Fruit fly (Drosophila melanogaster) whole organism, prepupa: ENCODE measurements around the gene PGRP-LE.
A peak's percentile ranks its signal among the peaks of the same experiment; 100 is the strongest.

Experiments
- Blimp-1 ChIP-seq: fragments of 200-800 bp; sonication (Bioruptor generic); optimal IDR thresholded peaks from 3 replicates; lab custom pipeline; 2017; ENCODE audit warnings: missing biosample characterization, missing genetic modification characterization, mild to moderate bottlenecking, moderate library complexity, missing genetic modification reagents
- CG11762 ChIP-seq: fragments of 200-800 bp; sonication (Bioruptor generic); optimal IDR thresholded peaks from 3 replicates; lab custom pipeline; 2016; ENCODE audit warnings: missing biosample characterization, missing genetic modification characterization; ENCODE audit not compliant: insufficient read depth
- CG1621 ChIP-seq: fragments of 200-800 bp; sonication (Bioruptor generic); optimal IDR thresholded peaks from 3 replicates; lab custom pipeline; 2018; ENCODE audit warnings: missing biosample characterization, mild to moderate bottlenecking, missing genetic modification characterization
- CG16779 ChIP-seq: fragments of 200-800 bp; sonication (Bioruptor generic); optimal IDR thresholded peaks from 3 replicates; lab custom pipeline; 2017; ENCODE audit warnings: missing biosample characterization, mild to moderate bottlenecking, missing genetic modification characterization
- CG3032 ChIP-seq: fragments of 200-800 bp; optimal IDR thresholded peaks from 2 replicates; lab custom pipeline; 2019; ENCODE audit warnings: missing biosample characterization, mild to moderate bottlenecking, missing genetic modification characterization, moderate library complexity
- CG31627 ChIP-seq: fragments of 200-800 bp; sonication (Bioruptor generic); optimal IDR thresholded peaks from 3 replicates; lab custom pipeline; 2016; ENCODE audit warnings: missing biosample characterization, missing genetic modification characterization
- CG32006 ChIP-seq: fragments of 200-800 bp; sonication (Bioruptor generic); optimal IDR thresholded peaks from 3 replicates; lab custom pipeline; 2017; ENCODE audit warnings: missing biosample characterization, mild to moderate bottlenecking, missing genetic modification characterization
- CG3919 ChIP-seq: fragments of 200-800 bp; sonication (Bioruptor generic); optimal IDR thresholded peaks from 3 replicates; lab custom pipeline; 2016; ENCODE audit warnings: missing biosample characterization, missing genetic modification characterization
- CG4318 ChIP-seq: fragments of 200-800 bp; sonication (Bioruptor generic); optimal IDR thresholded peaks from 3 replicates; lab custom pipeline; 2017; ENCODE audit warnings: missing biosample characterization, mild to moderate bottlenecking, missing genetic modification characterization
- CG6163 ChIP-seq: fragments of 200-800 bp; sonication (Bioruptor generic); IDR thresholded peaks from 3 replicates; pipeline ENCODE4 v1.3.6; 2022; ENCODE audit warnings: missing biosample characterization, missing genetic modification characterization
- CG6276 ChIP-seq: fragments of 200-800 bp; sonication (Bioruptor generic); optimal IDR thresholded peaks from 2 replicates; lab custom pipeline; 2017; ENCODE audit warnings: missing biosample characterization, mild to moderate bottlenecking, missing genetic modification characterization
- CG6792 ChIP-seq: fragments of 200-800 bp; sonication (Bioruptor generic); optimal IDR thresholded peaks from 3 replicates; lab custom pipeline; 2016; ENCODE audit warnings: missing biosample characterization, missing genetic modification characterization
- CG8119 ChIP-seq: fragments of 200-800 bp; sonication (Bioruptor generic); IDR thresholded peaks from 3 replicates; pipeline ENCODE4 v1.3.6; 2022; ENCODE audit warnings: missing biosample characterization, missing genetic modification characterization
- CG9139 ChIP-seq: fragments of 200-800 bp; sonication (Bioruptor generic); optimal IDR thresholded peaks from 3 replicates; lab custom pipeline; 2017; ENCODE audit warnings: missing biosample characterization, mild to moderate bottlenecking, missing genetic modification characterization
- Eip93F ChIP-seq: fragments of 200-800 bp; sonication (Bioruptor generic); optimal IDR thresholded peaks from 2 replicates; lab custom pipeline; 2016; ENCODE audit warnings: missing biosample characterization, mild to moderate bottlenecking, missing genetic modification characterization
- Ets21C ChIP-seq: fragments of 200-800 bp; sonication (Bioruptor generic); optimal IDR thresholded peaks from 3 replicates; lab custom pipeline; 2016; ENCODE audit warnings: missing biosample characterization, missing genetic modification characterization
- Ets96B ChIP-seq: fragments of 200-800 bp; optimal IDR thresholded peaks from 2 replicates; lab custom pipeline; 2019; ENCODE audit warnings: missing biosample characterization, mild to moderate bottlenecking, missing genetic modification characterization, moderate library complexity
- Hr39 ChIP-seq: fragments of 200-800 bp; sonication (Bioruptor generic); optimal IDR thresholded peaks from 2 replicates; lab custom pipeline; 2016; ENCODE audit warnings: missing biosample characterization, missing genetic modification characterization
- Lpt ChIP-seq: fragments of 200-800 bp; sonication (Bioruptor generic); optimal IDR thresholded peaks from 3 replicates; lab custom pipeline; 2016; ENCODE audit warnings: missing biosample characterization, missing genetic modification characterization
- Sox102F ChIP-seq: fragments of 200-800 bp; sonication (Bioruptor generic); optimal IDR thresholded peaks from 2 replicates; lab custom pipeline; 2016; ENCODE audit warnings: missing biosample characterization, mild to moderate bottlenecking, missing genetic modification characterization
- Sox14 ChIP-seq: fragments of 200-800 bp; sonication (Bioruptor generic); optimal IDR thresholded peaks from 3 replicates; lab custom pipeline; 2016; ENCODE audit warnings: missing biosample characterization, missing genetic modification characterization
- achi ChIP-seq: fragments of 200-800 bp; sonication (Bioruptor generic); optimal IDR thresholded peaks from 3 replicates; lab custom pipeline; 2016; ENCODE audit warnings: missing biosample characterization, missing genetic modification characterization
- acj6 ChIP-seq: fragments of 200-800 bp; sonication (Bioruptor generic); optimal IDR thresholded peaks from 3 replicates; lab custom pipeline; 2016; ENCODE audit warnings: missing biosample characterization, missing genetic modification characterization
- dac ChIP-seq: fragments of 200-800 bp; sonication (Bioruptor generic); optimal IDR thresholded peaks from 2 replicates; lab custom pipeline; 2017; ENCODE audit warnings: missing biosample characterization, mild to moderate bottlenecking, missing genetic modification characterization
- esn ChIP-seq: fragments of 200-800 bp; sonication (Bioruptor generic); optimal IDR thresholded peaks from 2 replicates; lab custom pipeline; 2016; ENCODE audit warnings: missing biosample characterization, mild to moderate bottlenecking, missing genetic modification characterization, moderate library complexity
- fkh ChIP-seq: fragments of 200-800 bp; sonication (Bioruptor generic); optimal IDR thresholded peaks from 3 replicates; lab custom pipeline; 2017; ENCODE audit warnings: missing biosample characterization, mild to moderate bottlenecking, missing genetic modification characterization, moderate library complexity
- lz ChIP-seq: fragments of 200-800 bp; sonication (Bioruptor generic); optimal IDR thresholded peaks from 3 replicates; lab custom pipeline; 2016; ENCODE audit warnings: missing biosample characterization, missing genetic modification characterization
- pdm3 ChIP-seq: fragments of 200-800 bp; sonication (Bioruptor generic); optimal IDR thresholded peaks from 3 replicates; lab custom pipeline; 2016; ENCODE audit warnings: missing biosample characterization, missing genetic modification characterization
- spab ChIP-seq: fragments of 200-800 bp; sonication (Bioruptor generic); optimal IDR thresholded peaks from 2 replicates; lab custom pipeline; 2017; ENCODE audit warnings: missing biosample characterization, mild to moderate bottlenecking, missing genetic modification characterization, missing genetic modification reagents
- svp ChIP-seq: fragments of 200-800 bp; sonication (Bioruptor generic); peaks from one replicate; lab custom pipeline; 2016; ENCODE audit warnings: missing biosample characterization, missing genetic modification characterization
- topi ChIP-seq: fragments of 200-800 bp; sonication (Bioruptor generic); optimal IDR thresholded peaks from 3 replicates; lab custom pipeline; 2016; ENCODE audit warnings: missing biosample characterization, missing genetic modification characterization
- vri ChIP-seq: fragments of 200-800 bp; sonication (Bioruptor generic); optimal IDR thresholded peaks from 3 replicates; lab custom pipeline; 2016; ENCODE audit warnings: missing biosample characterization, mild to moderate bottlenecking, missing genetic modification characterization

Gene PGRP-LE

dm6 chrX:15786242-15786641 is 17.4 kb downstream of the PGRP-LE start:
- TF ChIP-seq CG31627 (no peak), svp (GFP tag; lab: Kevin White, UChicago) (no peak), CG1621 (tag; lab: Kevin White, UChicago) (peak; percentile 11), Eip93F (GFP tag; lab: Kevin White, UChicago) (no peak)
- TF ChIP-seq, all 60 proteins: peak for 1

DNA sequence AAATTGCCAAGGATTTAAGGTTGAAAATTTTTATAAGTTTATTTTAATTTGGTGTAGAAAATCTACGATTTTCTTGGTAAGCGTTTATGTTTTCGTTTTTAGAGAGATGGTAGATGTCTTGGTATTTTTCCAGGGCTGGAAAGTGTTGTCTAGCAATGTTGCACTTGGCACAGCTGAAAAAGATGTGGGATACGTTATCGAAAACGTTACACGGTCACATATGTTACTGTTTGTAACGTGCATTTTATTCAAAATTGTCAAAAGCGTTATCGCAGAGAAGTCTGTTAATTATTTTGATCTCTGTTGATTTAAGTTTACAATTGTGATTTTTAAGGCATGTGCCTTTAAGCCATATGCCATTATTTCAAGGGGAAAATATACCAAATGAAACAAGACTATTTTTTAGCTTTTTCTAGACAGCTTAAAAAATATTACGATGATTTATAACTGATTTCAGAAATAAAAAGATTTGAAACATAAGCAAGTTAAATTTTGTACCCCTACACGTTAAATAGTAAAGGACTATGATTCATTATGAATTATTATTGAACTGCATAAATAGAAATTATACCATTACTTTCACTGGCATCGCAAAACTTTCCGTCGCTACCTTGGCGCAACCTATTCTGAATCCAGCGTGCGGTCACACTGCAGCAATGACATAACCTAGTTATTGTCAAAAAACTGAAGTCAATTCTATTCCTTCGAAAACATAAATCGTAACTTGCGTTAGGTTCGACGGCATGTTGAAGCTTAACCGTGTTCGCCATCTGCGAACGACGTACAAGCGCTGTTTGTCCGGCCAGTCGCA is 18.0 kb downstream of the PGRP-LE start, which contains the start of the genes Paf-AHalpha and mRpS30:
Paf-AHalpha (minus strand) TSS at position 155 of the 811 bp plus-strand sequence.
mRpS30 (plus strand) TSS at position 619 of the 811 bp plus-strand sequence.
- TF ChIP-seq Lpt (GFP tag; lab: Kevin White, UChicago) (no peak), CG11762 (GFP tag; lab: Kevin White, UChicago) (no peak), vri (GFP tag; lab: Kevin White, UChicago) (peak; percentile 94), CG3032 (tag; lab: Kevin White, UChicago) (no peak), CG9139 (no peak), achi (GFP tag; lab: Kevin White, UChicago) (peak; percentile 25), CG6792 (GFP tag; lab: Kevin White, UChicago) (no peak), Blimp-1 (GFP tag; lab: Kevin White, UChicago) (peak; percentile 80), CG4318 (no peak), esn (peak; percentile 9)

DNA sequence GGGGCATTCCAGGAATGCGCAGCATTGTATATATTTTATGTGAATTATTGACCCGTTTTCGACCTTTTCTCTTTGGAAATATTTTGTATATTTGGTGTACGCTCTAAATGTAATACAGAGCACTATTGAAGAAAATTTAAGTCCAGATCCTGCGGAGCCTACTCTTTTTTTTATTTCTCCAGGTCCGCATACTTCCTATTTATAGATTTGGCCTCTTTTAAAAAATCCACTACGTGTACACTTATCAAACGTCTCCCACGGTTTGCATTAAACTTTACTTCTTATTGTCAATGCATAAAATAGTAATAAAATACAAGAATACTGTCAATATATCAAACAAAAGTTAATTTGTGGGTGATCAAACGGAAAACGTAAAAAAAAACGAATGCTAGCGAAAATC is 20.1 kb downstream of the PGRP-LE start, which contains the start of gene Efhc1.1:
Efhc1.1 (minus strand) TSS at position 101 of the 400 bp plus-strand sequence.
- TF ChIP-seq CG3919 (GFP tag; lab: Kevin White, UChicago) (no peak), Sox14 (GFP tag; lab: Kevin White, UChicago) (no peak)
- TF ChIP-seq, all 60 proteins: peak for 0

- TF ChIP-seq spab (no peak), lz (no peak), fkh (GFP tag; lab: Kevin White, UChicago) (no peak), achi (GFP tag; lab: Kevin White, UChicago) (no peak), CG3919 (GFP tag; lab: Kevin White, UChicago) (no peak), Hr39 (GFP tag; lab: Kevin White, UChicago) (no peak), dac (GFP tag; lab: Kevin White, UChicago) (no peak), topi (GFP tag; lab: Kevin White, UChicago) (no peak), Ets21C (GFP tag; lab: Kevin White, UChicago) (no peak), CG32006 (GFP tag; lab: Kevin White, UChicago) (no peak), CG4318 (no peak), CG8119 (GFP tag; lab: Robert Waterston, UW) (no peak), CG6276 (no peak), CG6163 (GFP tag; lab: Robert Waterston, UW) (no peak), Ets96B (tag; lab: Kevin White, UChicago) (no peak), CG9139 (no peak)
- TF ChIP-seq, all 60 proteins: peak for 0
Observed at dm6 chrX:15778846-15779245, 24.8 kb downstream of the PGRP-LE start, which contains the start of gene CG43673. CG43673 (plus strand) TSS chrX:15779146.

DNA sequence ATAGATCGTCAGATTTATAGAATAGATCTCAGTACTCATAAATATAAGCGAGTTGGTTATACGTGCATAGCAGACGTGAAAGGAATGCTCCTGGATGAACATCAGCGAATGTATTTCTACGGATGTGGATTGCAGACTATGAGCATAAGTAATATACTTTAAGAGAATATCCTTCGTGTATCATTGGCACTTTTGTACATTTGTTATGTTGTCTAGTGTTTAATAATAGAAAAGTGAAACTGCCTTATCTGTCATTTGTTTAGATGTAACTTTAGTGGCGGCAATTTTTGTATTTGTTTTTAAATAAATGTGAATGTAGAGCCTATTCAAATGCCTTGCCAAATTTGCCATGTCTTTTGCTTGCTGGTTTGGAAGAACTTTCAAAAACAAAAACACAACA is 31.0 kb downstream of the PGRP-LE start, which contains the start of gene CG43672:
CG43672 (plus strand) TSS at position 301 of the 400 bp plus-strand sequence.
- no peak for TF ChIP-seq CG16779 (tag; lab: Kevin White, UChicago)
- no peak for TF ChIP-seq CG9139
- no peak for TF ChIP-seq Sox102F (GFP tag; lab: Kevin White, UChicago)
- TF ChIP-seq Blimp-1 (GFP tag; lab: Kevin White, UChicago), result no peak
- no peak for TF ChIP-seq pdm3
- TF ChIP-seq acj6 (GFP tag; lab: Kevin White, UChicago), result no peak
